Fruit fly (Drosophila melanogaster): ENCODE data around the gene CG7083.

Gene CG7083

DNA sequence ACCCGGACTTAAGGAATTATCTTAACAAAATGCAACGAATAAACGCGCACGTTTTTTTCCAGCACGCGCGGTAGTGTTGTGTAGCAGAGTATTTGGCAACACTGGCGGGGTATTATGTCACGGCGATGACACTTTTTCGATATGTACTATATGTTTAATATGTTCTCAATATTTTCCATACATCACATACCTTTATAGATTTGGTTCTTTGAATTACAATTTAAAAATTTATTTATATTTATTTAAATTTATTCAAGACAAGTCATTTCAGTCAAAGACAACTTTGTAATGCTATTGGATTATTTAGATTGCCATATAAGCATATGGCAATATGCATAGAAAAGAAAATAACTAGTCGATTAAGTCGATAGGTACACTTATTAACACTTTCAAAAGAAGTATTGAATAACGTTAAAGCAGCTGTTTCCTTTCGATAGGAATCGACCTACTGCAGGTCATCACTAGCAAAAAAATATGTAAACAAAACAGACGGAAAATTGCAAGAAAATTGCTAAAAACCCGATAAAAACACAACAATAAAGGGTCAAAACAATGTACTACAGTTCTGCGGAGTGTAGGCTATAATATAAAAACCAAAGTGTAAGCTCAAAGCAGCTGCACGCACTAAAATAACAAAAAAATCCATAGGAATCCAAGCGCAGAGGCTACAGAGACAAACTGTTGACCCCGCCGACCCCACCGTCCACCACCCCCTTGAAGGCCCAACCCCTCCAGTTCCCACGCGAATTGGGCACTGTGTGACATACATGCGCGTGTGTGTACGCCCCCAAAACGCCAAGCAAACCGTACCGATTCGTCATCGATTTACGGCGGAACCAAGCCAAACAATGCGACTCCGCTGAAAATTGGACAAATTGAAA is 5.8 kb downstream of the CG7083 start, which contains the start of the genes CG7182 and GAPcenA (continued):
- no peak for TF ChIP-seq Drgx (GFP tag; IDR thresholded peaks at IDR 0.05)
- TF ChIP-seq CG6254 (GFP tag; optimal IDR thresholded peaks at IDR 0.05), result no peak
- TF ChIP-seq Hmx (GFP tag; optimal IDR thresholded peaks at IDR 0.05), result no peak
- TF ChIP-seq CG7987 (GFP tag; optimal IDR thresholded peaks at IDR 0.05), result no peak
- TF ChIP-seq Six4 (GFP tag; optimal IDR thresholded peaks at IDR 0.05), result peak; percentile 39
- TF ChIP-seq Atf6 (GFP tag; IDR thresholded peaks at IDR 0.05), result no peak
- peak; percentile 66 for TF ChIP-seq gsb-n (tag; optimal IDR thresholded peaks at IDR 0.05)
- no peak for TF ChIP-seq corto (GFP tag; optimal IDR thresholded peaks at IDR 0.05)
- TF ChIP-seq br (optimal IDR thresholded peaks at IDR 0.05), result no peak
- peak; percentile 67 for TF ChIP-seq CG9437 (GFP tag; optimal IDR thresholded peaks at IDR 0.05)
- peak; percentile 75 for TF ChIP-seq NfI (GFP tag; optimal IDR thresholded peaks at IDR 0.05)
- TF ChIP-seq Elba2 (GFP tag; optimal IDR thresholded peaks at IDR 0.05), result peak; percentile 60
- TF ChIP-seq CG4282 (GFP tag; optimal IDR thresholded peaks at IDR 0.05), result peak; percentile 3
- peak; percentile 26 for TF ChIP-seq salm (tag; optimal IDR thresholded peaks at IDR 0.05)
- TF ChIP-seq MTF-1 (GFP tag; optimal IDR thresholded peaks at IDR 0.05; ENCODE audit: borderline replicate concordance), result no peak
- TF ChIP-seq CG12744 (GFP tag; optimal IDR thresholded peaks at IDR 0.05), result peak; percentile 10
- TF ChIP-seq Side (GFP tag; optimal IDR thresholded peaks at IDR 0.05), result peak; percentile 14
- TF ChIP-seq CG7556 (GFP tag; optimal IDR thresholded peaks at IDR 0.05), result peak; percentile 76
- no peak for TF ChIP-seq Hey (tag; optimal IDR thresholded peaks at IDR 0.05)
- no peak for TF ChIP-seq Taf1 (GFP tag; IDR thresholded peaks at IDR 0.05)
- TF ChIP-seq CG3065 (GFP tag; optimal IDR thresholded peaks at IDR 0.05), result no peak
- TF ChIP-seq Hr39 (optimal IDR thresholded peaks at IDR 0.05), result no peak
- peak; percentile 2 for TF ChIP-seq NC2β (GFP tag; optimal IDR thresholded peaks at IDR 0.05)
- TF ChIP-seq CG11696 (GFP tag; IDR thresholded peaks at IDR 0.05), result no peak
- no peak for TF ChIP-seq bigmax (GFP tag; optimal IDR thresholded peaks at IDR 0.05)
- no peak for TF ChIP-seq Dad (GFP tag; optimal IDR thresholded peaks at IDR 0.05)
- no peak for TF ChIP-seq mld (GFP tag; IDR thresholded peaks at IDR 0.05; ENCODE audit: partially characterized antibody)
- TF ChIP-seq tx (GFP tag; optimal IDR thresholded peaks at IDR 0.05), result no peak
- peak; percentile 23 for TF ChIP-seq CG2202 (tag; optimal IDR thresholded peaks at IDR 0.05)
- peak; percentile 71; the same call in 2 of the 3 replicates for TF ChIP-seq knrl (GFP tag; IDR thresholded peaks at IDR 0.05; ENCODE audit: partially characterized antibody)
- peak; percentile 10 for TF ChIP-seq CG13123 (GFP tag; optimal IDR thresholded peaks at IDR 0.05)
- peak; percentile 86 for TF ChIP-seq CoRest (tag; optimal IDR thresholded peaks at IDR 0.05)
- no peak for TF ChIP-seq repo (GFP tag; optimal IDR thresholded peaks at IDR 0.05)
- no peak for TF ChIP-seq CG12219 (GFP tag; optimal IDR thresholded peaks at IDR 0.05)
- no peak for TF ChIP-seq da (GFP tag; optimal IDR thresholded peaks at IDR 0.05)
- TF ChIP-seq CG11504 (tag; optimal IDR thresholded peaks at IDR 0.05), result no peak
- TF ChIP-seq sisA (GFP tag; IDR thresholded peaks at IDR 0.05), result peak; percentile 58
- TF ChIP-seq CG8359 (GFP tag; optimal IDR thresholded peaks at IDR 0.05; ENCODE audit: borderline replicate concordance), result no peak
- no peak for TF ChIP-seq CG11247 (GFP tag; IDR thresholded peaks at IDR 0.05)
- TF ChIP-seq esg (GFP tag; conservative IDR thresholded peaks at IDR 0.05), result no peak
- TF ChIP-seq nerfin-2 (GFP tag; IDR thresholded peaks at IDR 0.05; ENCODE audit: partially characterized antibody), result peak; percentile 61; the same call in 1 of the 2 replicates
- TF ChIP-seq BtbVII (GFP tag; optimal IDR thresholded peaks at IDR 0.05), result peak; percentile 66
- TF ChIP-seq CG12071 (GFP tag; optimal IDR thresholded peaks at IDR 0.05), result no peak
- no peak for TF ChIP-seq CG14014 (GFP tag; IDR thresholded peaks at IDR 0.05)
- peak; percentile 63 for TF ChIP-seq CG17385 (GFP tag; optimal IDR thresholded peaks at IDR 0.05)
- TF ChIP-seq CG14710 (tag; optimal IDR thresholded peaks at IDR 0.05), result peak; percentile 90
- TF ChIP-seq tup (GFP tag; optimal IDR thresholded peaks at IDR 0.05), result no peak
- peak in 1 of 2 experiments; percentile 82 for TF ChIP-seq Pdp1 (GFP tag; optimal IDR thresholded peaks at IDR 0.05)
- TF ChIP-seq Usf (GFP tag; optimal IDR thresholded peaks at IDR 0.05), result peak; percentile 27

Data from whole organism, embryonic.